Fruit fly (Drosophila melanogaster) whole organism, embryonic: ENCODE data around the gene CG44838.

Experiments
- CG10431 ChIP-seq: fragments of 200-800 bp; sonication (Bioruptor generic); optimal IDR thresholded peaks from 3 replicates; lab custom pipeline; 2018; ENCODE audit warnings: missing biosample characterization, mild to moderate bottlenecking, missing genetic modification characterization
- CG11456 ChIP-seq: fragments of 200-800 bp; sonication (Bioruptor generic); IDR thresholded peaks from 3 replicates; pipeline ENCODE4 v1.3.6; 2022; ENCODE audit warnings: missing biosample characterization, missing genetic modification characterization
- CG11504 ChIP-seq: fragments of 200-800 bp; sonication (Bioruptor generic); optimal IDR thresholded peaks from 3 replicates; lab custom pipeline; 2019; ENCODE audit warnings: missing biosample characterization, mild to moderate bottlenecking, missing genetic modification characterization, moderate library complexity
- CG14860 ChIP-seq: fragments of 200-800 bp; sonication (Bioruptor generic); IDR thresholded peaks from 3 replicates; pipeline ENCODE4 v1.3.6; 2022; ENCODE audit warnings: missing biosample characterization, missing genetic modification characterization; ENCODE audit not compliant: partially characterized antibody
- CG15514 ChIP-seq: fragments of 200-800 bp; sonication (Bioruptor generic); optimal IDR thresholded peaks from 3 replicates; lab custom pipeline; 2017; ENCODE audit warnings: missing biosample characterization, missing genetic modification characterization, mild to moderate bottlenecking, moderate library complexity, missing genetic modification reagents
- CG1602 ChIP-seq: fragments of 200-800 bp; sonication (Bioruptor generic); optimal IDR thresholded peaks from 3 replicates; lab custom pipeline; 2016; ENCODE audit warnings: missing biosample characterization, missing genetic modification characterization
- CG17186 ChIP-seq: fragments of 200-800 bp; sonication (Bioruptor generic); optimal IDR thresholded peaks from 3 replicates; lab custom pipeline; 2017; ENCODE audit warnings: missing biosample characterization, missing genetic modification reagents, missing genetic modification characterization
- CG1792 ChIP-seq: fragments of 200-800 bp; sonication (Bioruptor generic); optimal IDR thresholded peaks from 2 replicates; lab custom pipeline; 2016; ENCODE audit warnings: missing biosample characterization, missing genetic modification characterization
- CG2199 ChIP-seq: fragments of 200-800 bp; sonication (Bioruptor generic); IDR thresholded peaks from 3 replicates; pipeline ENCODE4 v1.3.6; 2022; ENCODE audit warnings: missing biosample characterization, missing genetic modification characterization
- CG30431 ChIP-seq: fragments of 200-800 bp; sonication (Bioruptor generic); optimal IDR thresholded peaks from 2 replicates; lab custom pipeline; 2017; ENCODE audit warnings: missing biosample characterization, missing genetic modification characterization
- CG31441 ChIP-seq: fragments of 200-800 bp; sonication (Bioruptor generic); IDR thresholded peaks from 2 replicates; pipeline ENCODE4 v1.3.6; 2022; ENCODE audit warnings: missing biosample characterization, missing genetic modification characterization
- CG6254 ChIP-seq: fragments of 200-800 bp; sonication (Bioruptor generic); optimal IDR thresholded peaks from 3 replicates; lab custom pipeline; 2017; ENCODE audit warnings: mild to moderate bottlenecking, missing biosample characterization, missing genetic modification reagents, missing genetic modification characterization
- CG6854 ChIP-seq: fragments of 200-800 bp; sonication (Bioruptor generic); optimal IDR thresholded peaks from 3 replicates; lab custom pipeline; 2017; ENCODE audit warnings: missing biosample characterization, mild to moderate bottlenecking, missing genetic modification characterization
- CG7372 ChIP-seq: fragments of 200-800 bp; sonication (Bioruptor generic); IDR thresholded peaks from 2 replicates; pipeline ENCODE4 v1.3.6; 2022; ENCODE audit warnings: missing biosample characterization, missing genetic modification characterization
- CG7963 ChIP-seq: fragments of 200-800 bp; sonication (Bioruptor generic); IDR thresholded peaks from 3 replicates; pipeline ENCODE4 v1.3.6; 2022; ENCODE audit warnings: missing biosample characterization, missing genetic modification characterization; ENCODE audit not compliant: partially characterized antibody
- CG8290 ChIP-seq, 3 experiments: fragments of 200-800 bp; sonication (Bioruptor generic); optimal IDR thresholded peaks; 2 replicates each; lab custom pipeline; 2016 to 2019; ENCODE audit warnings: missing biosample characterization in 3 of 3, missing genetic modification characterization in 3 of 3, mild to moderate bottlenecking in 2 of 3, moderate library complexity in 1 of 3
- CG9932 ChIP-seq: fragments of 200-800 bp; sonication (Bioruptor generic); IDR thresholded peaks from 2 replicates; pipeline ENCODE4 v1.3.6; 2022; ENCODE audit warnings: missing biosample characterization, missing genetic modification characterization
- Dref ChIP-seq: fragments of 200-800 bp; sonication (Bioruptor generic); IDR thresholded peaks from 2 replicates; pipeline ENCODE4 v1.3.6; 2022; ENCODE audit warnings: missing biosample characterization, missing genetic modification characterization
- E2f1 ChIP-seq: fragments of 200-800 bp; sonication (Bioruptor generic); IDR thresholded peaks from 2 replicates; pipeline ENCODE4 v1.3.6; 2022; ENCODE audit warnings: missing biosample characterization, missing genetic modification characterization
- H2.0 ChIP-seq: fragments of 200-800 bp; sonication (Bioruptor generic); IDR thresholded peaks from 2 replicates; pipeline ENCODE4 v1.3.6; 2022; ENCODE audit warnings: missing biosample characterization, missing genetic modification characterization
- HmgD ChIP-seq: fragments of 200-800 bp; sonication (Bioruptor generic); optimal IDR thresholded peaks from 3 replicates; lab custom pipeline; 2016; ENCODE audit warnings: missing biosample characterization, missing genetic modification characterization
- Jarid2 ChIP-seq: fragments of 200-800 bp; sonication (Bioruptor generic); optimal IDR thresholded peaks from 3 replicates; lab custom pipeline; 2017; ENCODE audit warnings: mild to moderate bottlenecking, missing biosample characterization, missing genetic modification reagents, missing genetic modification characterization
- Myb ChIP-seq: fragments of 200-800 bp; sonication (Bioruptor generic); optimal IDR thresholded peaks from 2 replicates; lab custom pipeline; 2016; ENCODE audit warnings: missing biosample characterization, missing genetic modification characterization
- Nf-YA ChIP-seq: fragments of 200-800 bp; sonication (Bioruptor generic); IDR thresholded peaks from 2 replicates; pipeline ENCODE4 v1.3.6; 2022; ENCODE audit warnings: missing biosample characterization, missing genetic modification characterization
- NfI ChIP-seq: fragments of 200-800 bp; sonication (Bioruptor generic); optimal IDR thresholded peaks from 3 replicates; lab custom pipeline; 2018; ENCODE audit warnings: missing biosample characterization, mild to moderate bottlenecking, missing genetic modification characterization, moderate library complexity
- Oli ChIP-seq: fragments of 200-800 bp; sonication (Bioruptor generic); optimal IDR thresholded peaks from 2 replicates; lab custom pipeline; 2018; ENCODE audit warnings: missing biosample characterization, mild to moderate bottlenecking, missing genetic modification characterization, moderate library complexity
- PHDP ChIP-seq: fragments of 200-800 bp; sonication (Bioruptor generic); optimal IDR thresholded peaks from 3 replicates; lab custom pipeline; 2018; ENCODE audit warnings: missing biosample characterization, mild to moderate bottlenecking, missing genetic modification characterization, moderate library complexity
- Side ChIP-seq: fragments of 200-800 bp; sonication (Bioruptor generic); optimal IDR thresholded peaks from 2 replicates; lab custom pipeline; 2016; ENCODE audit warnings: missing biosample characterization, missing genetic modification characterization
- Sry-δ ChIP-seq: fragments of 200-800 bp; sonication (Bioruptor generic); optimal IDR thresholded peaks from 2 replicates; lab custom pipeline; 2016; ENCODE audit warnings: missing biosample characterization, missing genetic modification characterization
- Xrp1 ChIP-seq: fragments of 200-800 bp; sonication (Bioruptor generic); IDR thresholded peaks from 2 replicates; pipeline ENCODE4 v1.3.6; 2022; ENCODE audit warnings: missing biosample characterization, missing genetic modification characterization
- abd-A ChIP-seq: fragments of 200-800 bp; sonication (Bioruptor generic); optimal IDR thresholded peaks from 3 replicates; lab custom pipeline; 2019; ENCODE audit warnings: missing biosample characterization, mild to moderate bottlenecking, missing genetic modification characterization, moderate library complexity
- az2 ChIP-seq: fragments of 200-800 bp; sonication (Bioruptor generic); optimal IDR thresholded peaks from 3 replicates; lab custom pipeline; 2016; ENCODE audit warnings: missing biosample characterization, missing genetic modification characterization
- chif ChIP-seq, 2 experiments: fragments of 200-800 bp; sonication (Bioruptor generic); optimal IDR thresholded peaks; 3 replicates each; lab custom pipeline; 2016; ENCODE audit warnings: missing biosample characterization in 2 of 2, missing genetic modification characterization in 2 of 2
- disco-r ChIP-seq: fragments of 200-800 bp; sonication (Bioruptor generic); optimal IDR thresholded peaks from 2 replicates; lab custom pipeline; 2016; ENCODE audit warnings: missing biosample characterization, missing genetic modification characterization
- dmrt11E ChIP-seq: fragments of 200-800 bp; sonication (Bioruptor generic); optimal IDR thresholded peaks from 3 replicates; lab custom pipeline; 2018; ENCODE audit warnings: missing biosample characterization, mild to moderate bottlenecking, missing genetic modification characterization, moderate library complexity
- fd102C ChIP-seq: fragments of 200-800 bp; sonication (Bioruptor generic); optimal IDR thresholded peaks from 2 replicates; lab custom pipeline; 2018; ENCODE audit warnings: missing biosample characterization, mild to moderate bottlenecking, missing genetic modification characterization, moderate library complexity
- fd3F ChIP-seq: fragments of 200-800 bp; sonication (Bioruptor generic); optimal IDR thresholded peaks from 2 replicates; lab custom pipeline; 2018; ENCODE audit warnings: missing biosample characterization, mild to moderate bottlenecking, missing genetic modification characterization, moderate library complexity
- gfzf ChIP-seq: fragments of 200-800 bp; sonication (Bioruptor generic); optimal IDR thresholded peaks from 2 replicates; lab custom pipeline; 2016; ENCODE audit warnings: missing biosample characterization, mild to moderate bottlenecking, missing genetic modification characterization, moderate library complexity
- gro ChIP-seq: fragments of 200-800 bp; sonication (Bioruptor generic); optimal IDR thresholded peaks from 2 replicates; lab custom pipeline; 2016; ENCODE audit warnings: missing biosample characterization, missing genetic modification characterization
- inv ChIP-seq: fragments of 200-800 bp; sonication (Bioruptor generic); IDR thresholded peaks from 2 replicates; pipeline ENCODE4 v1.3.6; 2022; ENCODE audit warnings: missing biosample characterization, missing genetic modification characterization; ENCODE audit not compliant: partially characterized antibody
- nau ChIP-seq: fragments of 200-800 bp; sonication (Bioruptor generic); optimal IDR thresholded peaks from 3 replicates; lab custom pipeline; 2017; ENCODE audit warnings: missing biosample characterization, mild to moderate bottlenecking, missing genetic modification characterization, missing genetic modification reagents
- nerfin-1 ChIP-seq: fragments of 200-800 bp; sonication (Bioruptor generic); optimal IDR thresholded peaks from 3 replicates; lab custom pipeline; 2019; ENCODE audit warnings: missing biosample characterization, mild to moderate bottlenecking, missing genetic modification characterization, moderate library complexity
- onecut ChIP-seq: fragments of 200-800 bp; sonication (Bioruptor generic); IDR thresholded peaks from 2 replicates; pipeline ENCODE4 v1.3.6; 2022; ENCODE audit warnings: missing biosample characterization, missing genetic modification characterization
- pan ChIP-seq, 4 experiments: fragments of >200 bp in 3 of 4; fragments of 200-800 bp in 1 of 4; sonication (Bioruptor generic) in 1 of 4; optimal IDR thresholded peaks in 3 of 4; IDR thresholded peaks in 1 of 4; 2 replicates each; pipeline versions ENCODE4 v1.3.6 to Lab custom; 2017 to 2022; ENCODE audit warnings: missing biosample characterization in 2 of 4, missing genetic modification characterization in 2 of 4, mixed read lengths in 1 of 4
- salm ChIP-seq: fragments of 200-800 bp; sonication (Bioruptor generic); optimal IDR thresholded peaks from 2 replicates; lab custom pipeline; 2018; ENCODE audit warnings: missing biosample characterization, mild to moderate bottlenecking, missing genetic modification characterization
- sd ChIP-seq: fragments of 200-800 bp; sonication (Bioruptor generic); optimal IDR thresholded peaks from 3 replicates; lab custom pipeline; 2018; ENCODE audit warnings: missing biosample characterization, mild to moderate bottlenecking, missing genetic modification characterization, moderate library complexity
- slp2 ChIP-seq: fragments of 200-800 bp; sonication (Bioruptor generic); optimal IDR thresholded peaks from 2 replicates; lab custom pipeline; 2016; ENCODE audit warnings: missing biosample characterization, missing genetic modification characterization
- ssp ChIP-seq: fragments of 200-800 bp; sonication (Bioruptor generic); IDR thresholded peaks from 2 replicates; pipeline ENCODE4 v1.3.6; 2022; ENCODE audit warnings: missing biosample characterization, missing genetic modification characterization

CG44838 gene

DNA sequence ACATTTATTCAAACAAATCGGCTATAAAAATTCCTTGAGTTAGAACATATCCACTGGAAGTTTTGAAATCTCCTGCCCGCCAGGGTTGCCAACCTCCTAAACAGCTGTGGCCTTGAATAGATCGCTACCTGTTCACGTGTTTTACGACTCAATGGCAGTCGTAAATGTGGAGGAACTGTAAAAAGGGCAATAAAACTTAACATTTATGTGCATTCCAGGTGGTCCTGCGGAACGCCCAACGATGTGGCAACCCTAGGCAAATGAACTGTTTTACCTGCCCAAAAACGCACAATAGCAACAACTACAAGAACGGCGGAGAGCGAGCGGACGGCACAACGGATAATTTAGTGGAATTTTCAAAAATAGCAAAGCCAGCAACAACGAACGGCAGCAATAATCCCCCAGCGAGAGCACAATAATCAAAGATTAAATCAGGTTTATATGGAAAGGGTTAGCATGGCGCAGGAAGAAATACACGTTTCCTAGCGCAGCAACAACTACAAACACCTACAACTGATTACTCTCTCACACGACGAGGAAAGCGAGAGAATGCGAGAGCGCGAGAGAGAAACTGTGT lies 908 bp downstream of the CG44838 start (continued):
- TF ChIP-seq CG1602 (GFP tag; lab: Kevin White, UChicago) (no peak), CG7372 (GFP tag; lab: Robert Waterston, UW) (no peak), Dref (GFP tag; lab: Robert Waterston, UW) (no peak), H2.0 (GFP tag; lab: Robert Waterston, UW) (peak; percentile 51), fd3F (GFP tag; lab: Kevin White, UChicago) (no peak), gro (no peak), CG15514 (peak; percentile 21), nerfin-1 (tag; lab: Kevin White, UChicago) (peak; percentile 49), Nf-YA (GFP tag; lab: Robert Waterston, UW) (peak; percentile 36; the same call in 1 of the 2 replicates), slp2 (GFP tag; lab: Kevin White, UChicago) (peak; percentile 12), Oli (tag; lab: Kevin White, UChicago) (peak; percentile 35), CG30431 (GFP tag; lab: Kevin White, UChicago) (peak; percentile 27), salm (no peak), CG10431 (GFP tag; lab: Kevin White, UChicago) (no peak), NfI (GFP tag; lab: Kevin White, UChicago) (peak; percentile 43), CG11504 (tag; lab: Kevin White, UChicago) (no peak), abd-A (tag; lab: Kevin White, UChicago) (peak; percentile 76), Jarid2 (peak; percentile 10), CG14860 (GFP tag; lab: Robert Waterston, UW) (no peak), CG6254 (GFP tag; lab: Kevin White, UChicago) (no peak), inv (GFP tag; lab: Robert Waterston, UW) (no peak), onecut (GFP tag; lab: Robert Waterston, UW) (no peak), fd102C (GFP tag; lab: Kevin White, UChicago) (peak; percentile 71), CG11456 (GFP tag; lab: Robert Waterston, UW) (no peak), gfzf (GFP tag; lab: Kevin White, UChicago) (no peak), Xrp1 (GFP tag; lab: Robert Waterston, UW) (peak; percentile 57; the same call in 1 of the 2 replicates), dmrt11E (tag; lab: Kevin White, UChicago) (peak; percentile 42), CG8290 (GFP tag; optimal IDR thresholded peaks at IDR 0.05; lab: Kevin White, UChicago) (no peak), CG8290 (tag; optimal IDR thresholded peaks at IDR 0.05; lab: Kevin White, UChicago) (peak; percentile 23 to 86), ssp (peak; percentile 25; the same call in 1 of the 2 replicates), HmgD (GFP tag; lab: Kevin White, UChicago) (no peak), pan (optimal IDR thresholded peaks at IDR 0.05; lab: Kevin White, UChicago) (no peak), pan (GFP tag; optimal IDR thresholded peaks at IDR 0.05 in 1 of 2, IDR thresholded peaks at IDR 0.05 in 1 of 2) (peak in 1 of 2 experiments; percentile 41), Sry-δ (GFP tag; lab: Kevin White, UChicago) (no peak), Side (GFP tag; lab: Kevin White, UChicago) (no peak), CG9932 (peak; percentile 20; the same call in 1 of the 2 replicates), CG7963 (no peak), disco-r (GFP tag; lab: Kevin White, UChicago) (no peak), CG17186 (GFP tag; lab: Kevin White, UChicago) (peak; percentile 30), E2f1 (peak; percentile 19; the same call in 1 of the 2 replicates), CG1792 (GFP tag; lab: Kevin White, UChicago) (peak; percentile 26), nau (no peak), az2 (GFP tag; lab: Kevin White, UChicago) (no peak), chif (GFP tag; optimal IDR thresholded peaks at IDR 0.05; lab: Kevin White, UChicago) (peak in 1 of 2 experiments; percentile 38), Myb (GFP tag; lab: Kevin White, UChicago) (no peak), CG6854 (no peak), CG31441 (GFP tag; lab: Robert Waterston, UW) (no peak), CG2199 (peak; percentile 73; the same call in 2 of the 3 replicates), PHDP (tag; lab: Kevin White, UChicago) (peak; percentile 2), sd (tag; lab: Kevin White, UChicago) (peak; percentile 83)
